Worm (Caenorhabditis elegans) whole organism, midembryonic: ENCODE data around the gene C16D2.1.

Experiments used
- T22C8.4 ChIP-seq: fragments of 200-800 bp; sonication (Bioruptor generic); IDR thresholded peaks from 2 replicates; pipeline ENCODE4 v1.3.6; 2022; ENCODE audit warnings: missing genetic modification characterization, missing compliant biosample characterization
- cog-1 ChIP-seq: sonication (generic microtip); optimal IDR thresholded peaks from 2 replicates; lab custom pipeline; 2016; ENCODE audit warnings: missing genetic modification characterization, missing compliant biosample characterization
- flt-1 ChIP-seq: fragments of 200-800 bp; sonication (Bioruptor generic); IDR thresholded peaks from 2 replicates; pipeline ENCODE4 v1.3.6; 2022; ENCODE audit warnings: missing genetic modification characterization, missing compliant biosample characterization
- klf-2 ChIP-seq: fragments of 200-800 bp; sonication (Bioruptor generic); conservative IDR thresholded peaks from 2 replicates; pipeline ENCODE4 v1.3.6; 2022; ENCODE audit warnings: missing genetic modification reagents, missing genetic modification characterization, missing compliant biosample characterization
- med-1 ChIP-seq: sonication (generic microtip); optimal IDR thresholded peaks from 2 replicates; lab custom pipeline; 2017; ENCODE audit warnings: missing genetic modification characterization, mild to moderate bottlenecking, missing compliant biosample characterization, antibody characterized with exemption, missing genetic modification reagents; ENCODE audit not compliant: insufficient read depth
- ref-1 ChIP-seq: fragments of 200-800 bp; sonication (Bioruptor generic); conservative IDR thresholded peaks from 2 replicates; pipeline ENCODE4 v1.3.6; 2022; ENCODE audit warnings: missing genetic modification reagents, missing genetic modification characterization, missing compliant biosample characterization
- tab-1 ChIP-seq: fragments of 200-800 bp; sonication (Bioruptor generic); IDR thresholded peaks from 2 replicates; pipeline ENCODE4 v1.3.6; 2022; ENCODE audit warnings: missing genetic modification characterization, missing compliant biosample characterization
- ztf-23 ChIP-seq: fragments of 200-800 bp; sonication (Bioruptor generic); IDR thresholded peaks from 2 replicates; pipeline ENCODE4 v1.3.6; 2022; ENCODE audit warnings: missing genetic modification reagents, missing genetic modification characterization, missing compliant biosample characterization
- ztf-29 ChIP-seq: fragments of 200-800 bp; sonication (Bioruptor generic); IDR thresholded peaks from 2 replicates; pipeline ENCODE4 v1.3.6; 2022; ENCODE audit warnings: missing genetic modification reagents, missing genetic modification characterization, missing compliant biosample characterization

Gene C16D2.1

ce11 chrII:9135878-9136277, 4.4 kb downstream of the C16D2.1 start, which contains the start of gene nlp-78:
TSS of gene nlp-78 (plus strand) at chrII:9136178.
- TF ChIP-seq cog-1 (tag; lab: Kevin White, UChicago) (no peak), ztf-29 (GFP tag; lab: Robert Waterston, UW) (no peak), flt-1 (no peak), T22C8.4 (no peak), med-1 (GFP tag; lab: Kevin White, UChicago) (no peak), ztf-23 (GFP tag; lab: Robert Waterston, UW) (no peak), klf-2 (GFP tag; lab: Robert Waterston, UW) (no peak), tab-1 (no peak), ref-1 (GFP tag; lab: Robert Waterston, UW) (no peak)

ce11 chrII:9137803-9138202, 6.3 kb downstream of the C16D2.1 start, which contains the start of gene C16D2.3:
TSS of gene C16D2.3 (plus strand) at chrII:9138103.
- TF ChIP-seq tab-1 (no peak), T22C8.4 (no peak), ztf-23 (GFP tag; lab: Robert Waterston, UW) (no peak), med-1 (GFP tag; lab: Kevin White, UChicago) (no peak), cog-1 (tag; lab: Kevin White, UChicago) (no peak), klf-2 (GFP tag; lab: Robert Waterston, UW) (no peak), ztf-29 (GFP tag; lab: Robert Waterston, UW) (no peak), ref-1 (GFP tag; lab: Robert Waterston, UW) (no peak)

- no peak for TF ChIP-seq ztf-29 (GFP tag; lab: Robert Waterston, UW)
- no peak for TF ChIP-seq med-1 (GFP tag; lab: Kevin White, UChicago)
- no peak for TF ChIP-seq cog-1 (tag; lab: Kevin White, UChicago)
- TF ChIP-seq tab-1, result no peak
- no peak for TF ChIP-seq T22C8.4
These were observed 7.8 kb downstream of the C16D2.1 start, which contains the start of gene Y9C2UA.1 for ce11 chrII:9139172-9139700. TSS of gene Y9C2UA.1 (plus strand) at chrII:9139650.

- TF ChIP-seq ztf-29 (GFP tag; lab: Robert Waterston, UW), result no peak
- TF ChIP-seq ref-1 (GFP tag; lab: Robert Waterston, UW), result no peak
- TF ChIP-seq flt-1, result no peak
- TF ChIP-seq med-1 (GFP tag; lab: Kevin White, UChicago), result no peak
- no peak for TF ChIP-seq T22C8.4
- TF ChIP-seq tab-1, result no peak
- TF ChIP-seq klf-2 (GFP tag; lab: Robert Waterston, UW), result no peak
- TF ChIP-seq cog-1 (tag; lab: Kevin White, UChicago), result no peak
- no peak for TF ChIP-seq ztf-23 (GFP tag; lab: Robert Waterston, UW)
These were observed 9.6 kb downstream of the C16D2.1 start for ce11 chrII:9141110-9141509.

ce11 chrII:9143795-9144194, 12.3 kb downstream of the C16D2.1 start:
- TF ChIP-seq T22C8.4 (no peak), med-1 (GFP tag; lab: Kevin White, UChicago) (no peak), ref-1 (GFP tag; lab: Robert Waterston, UW) (no peak), flt-1 (no peak), tab-1 (no peak), klf-2 (GFP tag; lab: Robert Waterston, UW) (no peak), ztf-23 (GFP tag; lab: Robert Waterston, UW) (no peak), cog-1 (tag; lab: Kevin White, UChicago) (no peak), ztf-29 (GFP tag; lab: Robert Waterston, UW) (no peak)

- no peak for TF ChIP-seq med-1 (GFP tag; lab: Kevin White, UChicago)
- no peak for TF ChIP-seq tab-1
- no peak for TF ChIP-seq ztf-23 (GFP tag; lab: Robert Waterston, UW)
- no peak for TF ChIP-seq klf-2 (GFP tag; lab: Robert Waterston, UW)
- TF ChIP-seq T22C8.4, result no peak
- no peak for TF ChIP-seq ref-1 (GFP tag; lab: Robert Waterston, UW)
- no peak for TF ChIP-seq cog-1 (tag; lab: Kevin White, UChicago)
- TF ChIP-seq flt-1, result no peak
- TF ChIP-seq ztf-29 (GFP tag; lab: Robert Waterston, UW), result no peak
These were observed 12.9 kb downstream of the C16D2.1 start for ce11 chrII:9144366-9144765.

ce11 chrII:9145961-9146360, 14.5 kb downstream of the C16D2.1 start, which contains the start of gene W07A12.4:
TSS of gene W07A12.4 (plus strand) at chrII:9146261.
- no peak for TF ChIP-seq ztf-29 (GFP tag; lab: Robert Waterston, UW)
- TF ChIP-seq ztf-23 (GFP tag; lab: Robert Waterston, UW), result no peak
- TF ChIP-seq T22C8.4, result no peak
- no peak for TF ChIP-seq klf-2 (GFP tag; lab: Robert Waterston, UW)
- no peak for TF ChIP-seq med-1 (GFP tag; lab: Kevin White, UChicago)
- TF ChIP-seq flt-1, result no peak
- TF ChIP-seq tab-1, result no peak
- no peak for TF ChIP-seq ref-1 (GFP tag; lab: Robert Waterston, UW)
- no peak for TF ChIP-seq cog-1 (tag; lab: Kevin White, UChicago)

ce11 chrII:9148079-9148478, 16.6 kb downstream of the C16D2.1 start:
- TF ChIP-seq ref-1 (GFP tag; lab: Robert Waterston, UW), result no peak
- no peak for TF ChIP-seq klf-2 (GFP tag; lab: Robert Waterston, UW)
- TF ChIP-seq tab-1, result no peak
- no peak for TF ChIP-seq cog-1 (tag; lab: Kevin White, UChicago)
- no peak for TF ChIP-seq med-1 (GFP tag; lab: Kevin White, UChicago)
- TF ChIP-seq flt-1, result no peak
- no peak for TF ChIP-seq ztf-23 (GFP tag; lab: Robert Waterston, UW)
- no peak for TF ChIP-seq ztf-29 (GFP tag; lab: Robert Waterston, UW)
- TF ChIP-seq T22C8.4, result no peak

ce11 chrII:9152231-9152630, 20.8 kb downstream of the C16D2.1 start, which contains the start of gene col-78:
TSS of gene col-78 (plus strand) at chrII:9152531.
- no peak for TF ChIP-seq med-1 (GFP tag; lab: Kevin White, UChicago)

- TF ChIP-seq ztf-29 (GFP tag; lab: Robert Waterston, UW), result no peak
- TF ChIP-seq tab-1, result no peak
- no peak for TF ChIP-seq klf-2 (GFP tag; lab: Robert Waterston, UW)
- no peak for TF ChIP-seq med-1 (GFP tag; lab: Kevin White, UChicago)
- TF ChIP-seq flt-1, result no peak
- TF ChIP-seq cog-1 (tag; lab: Kevin White, UChicago), result no peak
- no peak for TF ChIP-seq ztf-23 (GFP tag; lab: Robert Waterston, UW)
- TF ChIP-seq ref-1 (GFP tag; lab: Robert Waterston, UW), result no peak
- no peak for TF ChIP-seq T22C8.4
These were observed 22.9 kb downstream of the C16D2.1 start for ce11 chrII:9154339-9154738.
